Fruit fly (Drosophila melanogaster): ENCODE measurements around the gene cad.

- TF ChIP-seq CG1620 (GFP tag; optimal IDR thresholded peaks at IDR 0.05) (no peak), CG33017 (tag; optimal IDR thresholded peaks at IDR 0.05) (no peak), pad (GFP tag; optimal IDR thresholded peaks at IDR 0.05) (no peak), CG12768 (GFP tag; optimal IDR thresholded peaks at IDR 0.05) (no peak), kay (GFP tag; ENCODE audit: borderline replicate concordance) (no peak), Hr96 (GFP tag; optimal IDR thresholded peaks at IDR 0.05) (no peak), CG5204 (GFP tag; optimal IDR thresholded peaks at IDR 0.05) (no peak), bab1 (GFP tag; optimal IDR thresholded peaks at IDR 0.05) (no peak), CG7101 (tag; optimal IDR thresholded peaks at IDR 0.05) (no peak)
Measured at dm6 chr2L:20733025-20733424, 37.5 kb upstream of the cad start.
